Worm (Caenorhabditis elegans): ENCODE data around the gene C47D12.2.

- TF ChIP-seq fos-1 (tag; optimal IDR thresholded peaks at IDR 0.05) (no peak), lir-3 (tag; optimal IDR thresholded peaks at IDR 0.05) (no peak), nhr-76 (tag; optimal IDR thresholded peaks at IDR 0.05) (no peak), nhr-6 (tag; optimal IDR thresholded peaks at IDR 0.05) (no peak)
These were observed 38.8 kb upstream of the C47D12.2 start for ce11 chrII:11637189-11637754.
